Worm (Caenorhabditis elegans) whole organism, young adult: ENCODE data around the gene Y116A8C.27.
"Not testable (repeated sequence)": the region's sequence is repeated elsewhere in the genome, so short reads cannot be mapped to it uniquely, and the experiment has no call there.

ENCODE experiments used
- F39B2.1 ChIP-seq: fragments of 200-800 bp; sonication (Bioruptor generic); IDR thresholded peaks from 2 replicates; pipeline ENCODE4 v1.3.6; 2022; ENCODE audit warnings: missing genetic modification reagents, missing genetic modification characterization, missing compliant biosample characterization
- F49E8.2 ChIP-seq: sonication (generic microtip); optimal IDR thresholded peaks from 3 replicates; lab custom pipeline; 2017; ENCODE audit warnings: missing genetic modification characterization, mild to moderate bottlenecking, missing compliant biosample characterization, antibody characterized with exemption, moderate library complexity; ENCODE audit not compliant: insufficient read depth
- F57A8.1 ChIP-seq: fragments of 200-800 bp; sonication (Bioruptor generic); optimal IDR thresholded peaks from 2 replicates; lab custom pipeline; 2018; ENCODE audit warnings: mild to moderate bottlenecking, missing genetic modification characterization, moderate library complexity, missing compliant biosample characterization
- ZK185.1 ChIP-seq: sonication (generic microtip); optimal IDR thresholded peaks from 2 replicates; lab custom pipeline; 2016; ENCODE audit warnings: mild to moderate bottlenecking, missing genetic modification characterization, missing compliant biosample characterization; ENCODE audit not compliant: poor library complexity, severe bottlenecking
- attf-5 ChIP-seq: fragments of 200-800 bp; sonication (Bioruptor generic); optimal IDR thresholded peaks from 2 replicates; lab custom pipeline; 2018; ENCODE audit warnings: mild to moderate bottlenecking, missing genetic modification characterization, missing compliant biosample characterization
- attf-6 ChIP-seq: fragments of 200-800 bp; sonication (Bioruptor generic); IDR thresholded peaks from 2 replicates; pipeline ENCODE4 v1.3.6; 2022; ENCODE audit warnings: missing genetic modification reagents, missing genetic modification characterization, missing compliant biosample characterization
- bed-2 ChIP-seq: fragments of 200-800 bp; sonication (Bioruptor generic); IDR thresholded peaks from 2 replicates; pipeline ENCODE4 v1.3.6; 2022; ENCODE audit warnings: missing genetic modification reagents, missing genetic modification characterization, missing compliant biosample characterization
- ccch-3 ChIP-seq: fragments of 200-800 bp; sonication (Bioruptor generic); optimal IDR thresholded peaks from 2 replicates; lab custom pipeline; 2018; ENCODE audit warnings: mild to moderate bottlenecking, missing genetic modification characterization, missing compliant biosample characterization
- ceh-100 ChIP-seq: fragments of 200-800 bp; sonication (Bioruptor generic); IDR thresholded peaks from 2 replicates; pipeline ENCODE4 v1.3.6; 2022; ENCODE audit warnings: missing genetic modification reagents, missing genetic modification characterization, missing compliant biosample characterization
- ceh-27 ChIP-seq: fragments of 200-800 bp; sonication (Bioruptor generic); optimal IDR thresholded peaks from 2 replicates; lab custom pipeline; 2018; ENCODE audit warnings: mild to moderate bottlenecking, missing genetic modification characterization, moderate library complexity, missing compliant biosample characterization
- ceh-58 ChIP-seq: fragments of 200-800 bp; sonication (Bioruptor generic); IDR thresholded peaks from 2 replicates; pipeline ENCODE4 v1.3.6; 2022; ENCODE audit warnings: missing genetic modification characterization, missing compliant biosample characterization
- dpl-1 ChIP-seq: fragments of 150-350 bp; optimal IDR thresholded peaks from 2 replicates; lab custom pipeline; 2014; ENCODE audit warnings: missing biosample characterization, missing genetic modification reagents, missing genetic modification characterization
- hsf-1 ChIP-seq: fragments of 200-800 bp; sonication (Bioruptor generic); IDR thresholded peaks from 2 replicates; pipeline ENCODE4 v1.3.6; 2022; ENCODE audit warnings: missing genetic modification reagents, missing genetic modification characterization, missing compliant biosample characterization
- lag-1 ChIP-seq: fragments of 200-800 bp; sonication (Bioruptor generic); IDR thresholded peaks from 2 replicates; pipeline ENCODE4 v1.3.6; 2022; ENCODE audit warnings: missing genetic modification reagents, missing genetic modification characterization, missing compliant biosample characterization
- let-607 ChIP-seq, 2 experiments: fragments of 200-800 bp in 1 of 2; sonication (Bioruptor generic) in 1 of 2; sonication (generic microtip) in 1 of 2; optimal IDR thresholded peaks; 2 replicates each; lab custom pipeline; 2016 to 2018; ENCODE audit warnings: mild to moderate bottlenecking in 2 of 2, missing compliant biosample characterization in 2 of 2, missing genetic modification characterization in 2 of 2, moderate library complexity in 2 of 2, missing genotype in 1 of 2
- lin-26 ChIP-seq: fragments of 200-800 bp; sonication (Bioruptor generic); IDR thresholded peaks from 2 replicates; pipeline ENCODE4 v1.3.6; 2022; ENCODE audit warnings: missing genetic modification reagents, missing genetic modification characterization, missing compliant biosample characterization
- lin-40 ChIP-seq: sonication (generic microtip); optimal IDR thresholded peaks from 2 replicates; lab custom pipeline; 2016; ENCODE audit warnings: missing genetic modification characterization, mild to moderate bottlenecking, missing compliant biosample characterization, missing genotype, missing genetic modification reagents
- lsl-1 ChIP-seq: fragments of 200-800 bp; sonication (Bioruptor generic); optimal IDR thresholded peaks from 2 replicates; lab custom pipeline; 2018; ENCODE audit warnings: mild to moderate bottlenecking, missing genetic modification characterization, moderate library complexity, missing compliant biosample characterization
- madf-10 ChIP-seq: sonication (generic microtip); optimal IDR thresholded peaks from 2 replicates; lab custom pipeline; 2016; ENCODE audit warnings: mild to moderate bottlenecking, missing genetic modification characterization, missing compliant biosample characterization
- mcd-1 ChIP-seq: fragments of 200-800 bp; sonication (Bioruptor generic); IDR thresholded peaks from 2 replicates; pipeline ENCODE4 v1.3.6; 2022; ENCODE audit warnings: missing genetic modification reagents, missing genetic modification characterization, missing compliant biosample characterization
- nfya-1 ChIP-seq: sonication (generic microtip); optimal IDR thresholded peaks from 2 replicates; lab custom pipeline; 2017; ENCODE audit warnings: antibody characterized with exemption, missing compliant biosample characterization, missing genetic modification characterization, borderline replicate concordance; ENCODE audit not compliant: insufficient read depth
- nhr-179 ChIP-seq: sonication (generic microtip); optimal IDR thresholded peaks from 2 replicates; lab custom pipeline; 2016; ENCODE audit warnings: mild to moderate bottlenecking, missing genetic modification characterization, missing compliant biosample characterization
- pha-4 ChIP-seq: fragments of 150-350 bp; sonication (generic microtip); optimal IDR thresholded peaks from 2 replicates; lab custom pipeline; 2014; ENCODE audit warnings: missing biosample characterization, missing genetic modification reagents, missing genetic modification characterization
- snpc-1.3 ChIP-seq: sonication (generic microtip); optimal IDR thresholded peaks from 2 replicates; lab custom pipeline; 2017; ENCODE audit warnings: missing genetic modification characterization, mild to moderate bottlenecking, missing compliant biosample characterization, antibody characterized with exemption, moderate library complexity, missing genotype, missing genetic modification reagents; ENCODE audit not compliant: insufficient read depth
- snpc-4 ChIP-seq, 5 experiments: fragments of 150-350 bp in 1 of 5; sonication (generic microtip) in 4 of 5; optimal IDR thresholded peaks; 2 replicates each; lab custom pipeline; 2014 to 2018; ENCODE audit warnings: missing genetic modification characterization in 5 of 5, missing biosample characterization in 3 of 5, antibody characterized with exemption in 2 of 5, mild to moderate bottlenecking in 2 of 5, missing compliant biosample characterization in 2 of 5, missing genotype in 2 of 5, moderate library complexity in 2 of 5, missing genetic modification reagents in 1 of 5
- somi-1 ChIP-seq: fragments of 200-800 bp; sonication (Bioruptor generic); optimal IDR thresholded peaks from 2 replicates; lab custom pipeline; 2018; ENCODE audit warnings: mild to moderate bottlenecking, missing genetic modification characterization, missing compliant biosample characterization
- unc-130 ChIP-seq: sonication (generic microtip); optimal IDR thresholded peaks from 2 replicates; lab custom pipeline; 2016; ENCODE audit warnings: missing genetic modification reagents, missing genetic modification characterization, missing compliant biosample characterization
- ztf-22 ChIP-seq: fragments of 200-800 bp; sonication (Bioruptor generic); optimal IDR thresholded peaks from 2 replicates; lab custom pipeline; 2018; ENCODE audit warnings: mild to moderate bottlenecking, missing genetic modification characterization, moderate library complexity, missing compliant biosample characterization
- ztf-6 ChIP-seq: fragments of 200-800 bp; sonication (Bioruptor generic); IDR thresholded peaks from 2 replicates; pipeline ENCODE4 v1.3.6; 2022; ENCODE audit warnings: missing genetic modification reagents, missing genetic modification characterization, missing compliant biosample characterization

The Y116A8C.27 gene

DNA sequence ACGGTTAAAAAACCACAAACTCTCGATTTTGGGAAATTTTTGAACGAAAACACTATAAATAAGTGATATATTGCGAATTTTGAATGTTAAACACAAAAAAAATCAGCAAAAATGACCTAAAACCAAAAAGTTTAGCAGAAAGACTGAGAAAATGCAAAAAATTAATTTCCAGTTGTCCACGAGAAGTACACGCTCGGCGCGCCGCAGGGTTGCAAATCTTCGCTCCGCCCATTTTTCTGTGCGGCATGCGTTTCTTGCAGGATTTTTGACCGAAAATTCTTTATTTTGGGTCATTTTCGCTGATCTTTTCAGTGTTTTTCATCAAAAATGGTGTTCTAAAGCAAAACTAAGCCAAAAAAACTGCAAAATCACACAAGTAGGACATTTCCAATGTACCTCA is 11.2 kb downstream of the Y116A8C.27 start (continued):
- TF ChIP-seq ZK185.1 (no peak), lag-1 (no peak), ztf-22 (GFP tag; lab: Kevin White, UChicago) (no peak), unc-130 (GFP tag; lab: Kevin White, UChicago) (no peak), ceh-58 (no peak)
- TF ChIP-seq, all 124 proteins: peak for 9

- TF ChIP-seq nhr-179 (tag; lab: Kevin White, UChicago) (no peak), mcd-1 (GFP tag; lab: Robert Waterston, UW) (peak; percentile 47; the same call in 1 of the 2 replicates), ceh-100 (GFP tag; lab: Robert Waterston, UW) (peak; percentile 69; the same call in 1 of the 2 replicates), F49E8.2 (no peak), snpc-4 (GFP tag; optimal IDR thresholded peaks at IDR 0.05; lab: Kevin White, UChicago) (no peak), snpc-4 (tag; optimal IDR thresholded peaks at IDR 0.05; lab: Kevin White, UChicago) (peak in 3 of 4 experiments; percentile 22 to 74 (median 30)), attf-6 (peak; percentile 40; the same call in 1 of the 2 replicates), lsl-1 (GFP tag; lab: Kevin White, UChicago) (no peak)
- TF ChIP-seq, all 124 proteins: peak for 4
These were observed 11.8 kb downstream of the Y116A8C.27 start for ce11 chrIV:17084317-17084716.

DNA sequence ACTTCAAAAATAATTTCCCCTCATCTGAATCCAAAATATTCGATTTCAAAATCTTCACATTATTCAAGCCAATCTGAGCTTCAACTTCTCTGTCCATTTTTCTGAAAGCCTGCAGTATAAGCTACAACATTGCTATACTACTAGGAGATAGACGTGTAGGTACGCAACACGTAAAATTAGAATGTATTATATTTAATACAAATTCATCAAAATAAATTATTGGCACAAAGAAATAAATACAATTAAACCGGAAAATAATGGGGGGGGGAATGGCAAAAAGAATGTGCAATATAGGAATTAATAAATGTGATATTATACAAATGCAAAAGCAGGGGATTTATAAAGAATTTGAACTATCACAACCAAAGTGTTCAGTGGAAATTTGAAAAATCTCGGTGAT is 17.4 kb downstream of the Y116A8C.27 start, which contains the start of gene Y116A8C.25:
TSS of gene Y116A8C.25 (minus strand) at position 101 of the 400 bp plus-strand sequence.
- TF ChIP-seq ccch-3 (GFP tag; lab: Kevin White, UChicago) (no peak), somi-1 (GFP tag; lab: Kevin White, UChicago) (no peak), attf-6 (0 out of 2 replicates have a peak, but pooled peaks have one; percentile 24), snpc-4 (GFP tag; optimal IDR thresholded peaks at IDR 0.05; lab: Kevin White, UChicago) (no peak), snpc-4 (tag; optimal IDR thresholded peaks at IDR 0.05; lab: Kevin White, UChicago) (peak in 1 of 4 experiments; percentile 15), nfya-1 (tag; lab: Kevin White, UChicago) (no peak), ztf-6 (GFP tag; lab: Robert Waterston, UW) (no peak), snpc-1.3 (no peak), pha-4 (no peak), F39B2.1 (GFP tag; lab: Robert Waterston, UW) (no peak), nhr-179 (tag; lab: Kevin White, UChicago) (no peak)

ce11 chrIV:17076000-17076399 is 20.1 kb downstream of the Y116A8C.27 start:
- TF ChIP-seq hsf-1 (GFP tag; lab: Robert Waterston, UW), result peak; percentile 96
- peak; percentile 31; the same call in 1 of the 2 replicates for TF ChIP-seq attf-6

- TF ChIP-seq lin-40; ceh-27 (GFP tag; lab: Kevin White, UChicago); attf-5: not testable (repeated sequence)
These were observed 25.3 kb downstream of the Y116A8C.27 start, which contains the start of gene Y116A8C.24 for ce11 chrIV:17070791-17071190. Gene Y116A8C.24 (minus strand): TSS chrIV:17070891.

ce11 chrIV:17064937-17065336 is 31.1 kb downstream of the Y116A8C.27 start, which contains the start of gene Y116A8C.465:
Gene Y116A8C.465 (plus strand): TSS chrIV:17065237.
- not testable (repeated sequence) for TF ChIP-seq F57A8.1 (GFP tag; lab: Kevin White, UChicago); lin-26; dpl-1

ce11 chrIV:17063700-17064099 is 32.4 kb downstream of the Y116A8C.27 start, which contains the start of gene Y116A8C.467:
Gene Y116A8C.467 (minus strand): TSS chrIV:17063800.
- TF ChIP-seq madf-10 (tag; lab: Kevin White, UChicago); bed-2 (GFP tag; lab: Robert Waterston, UW); let-607 (tag; optimal IDR thresholded peaks at IDR 0.05; lab: Kevin White, UChicago): not testable (repeated sequence)
